Fruit fly (Drosophila melanogaster) whole organism, prepupa: ENCODE measurements around the gene GV1.
A peak's percentile ranks its signal among the peaks of the same experiment; 100 is the strongest.

ENCODE experiments used
- Blimp-1 ChIP-seq: fragments of 200-800 bp; sonication (Bioruptor generic); optimal IDR thresholded peaks from 3 replicates; lab custom pipeline; 2017; ENCODE audit warnings: missing biosample characterization, missing genetic modification characterization, mild to moderate bottlenecking, moderate library complexity, missing genetic modification reagents
- CG10631 ChIP-seq: fragments of 200-800 bp; sonication (Bioruptor generic); optimal IDR thresholded peaks from 2 replicates; lab custom pipeline; 2016; ENCODE audit warnings: missing biosample characterization, missing genetic modification characterization
- CG1621 ChIP-seq: fragments of 200-800 bp; sonication (Bioruptor generic); optimal IDR thresholded peaks from 3 replicates; lab custom pipeline; 2018; ENCODE audit warnings: missing biosample characterization, mild to moderate bottlenecking, missing genetic modification characterization
- CG16779 ChIP-seq: fragments of 200-800 bp; sonication (Bioruptor generic); optimal IDR thresholded peaks from 3 replicates; lab custom pipeline; 2017; ENCODE audit warnings: missing biosample characterization, mild to moderate bottlenecking, missing genetic modification characterization
- CG3032 ChIP-seq: fragments of 200-800 bp; optimal IDR thresholded peaks from 2 replicates; lab custom pipeline; 2019; ENCODE audit warnings: missing biosample characterization, mild to moderate bottlenecking, missing genetic modification characterization, moderate library complexity
- CG32006 ChIP-seq: fragments of 200-800 bp; sonication (Bioruptor generic); optimal IDR thresholded peaks from 3 replicates; lab custom pipeline; 2017; ENCODE audit warnings: missing biosample characterization, mild to moderate bottlenecking, missing genetic modification characterization
- CG34406 ChIP-seq: fragments of 200-800 bp; sonication (Bioruptor generic); optimal IDR thresholded peaks from 3 replicates; lab custom pipeline; 2016; ENCODE audit warnings: missing biosample characterization, missing genetic modification characterization
- CG3919 ChIP-seq: fragments of 200-800 bp; sonication (Bioruptor generic); optimal IDR thresholded peaks from 3 replicates; lab custom pipeline; 2016; ENCODE audit warnings: missing biosample characterization, missing genetic modification characterization
- CG4318 ChIP-seq: fragments of 200-800 bp; sonication (Bioruptor generic); optimal IDR thresholded peaks from 3 replicates; lab custom pipeline; 2017; ENCODE audit warnings: missing biosample characterization, mild to moderate bottlenecking, missing genetic modification characterization
- CG6163 ChIP-seq: fragments of 200-800 bp; sonication (Bioruptor generic); IDR thresholded peaks from 3 replicates; pipeline ENCODE4 v1.3.6; 2022; ENCODE audit warnings: missing biosample characterization, missing genetic modification characterization
- CG6276 ChIP-seq: fragments of 200-800 bp; sonication (Bioruptor generic); optimal IDR thresholded peaks from 2 replicates; lab custom pipeline; 2017; ENCODE audit warnings: missing biosample characterization, mild to moderate bottlenecking, missing genetic modification characterization
- CG6792 ChIP-seq: fragments of 200-800 bp; sonication (Bioruptor generic); optimal IDR thresholded peaks from 3 replicates; lab custom pipeline; 2016; ENCODE audit warnings: missing biosample characterization, missing genetic modification characterization
- CG6808 ChIP-seq: fragments of 200-800 bp; sonication (Bioruptor generic); optimal IDR thresholded peaks from 3 replicates; lab custom pipeline; 2017; ENCODE audit warnings: missing biosample characterization, missing genetic modification characterization, mild to moderate bottlenecking, moderate library complexity, missing genetic modification reagents
- CG6854 ChIP-seq: fragments of 200-800 bp; sonication (Bioruptor generic); optimal IDR thresholded peaks from 2 replicates; lab custom pipeline; 2017; ENCODE audit warnings: missing biosample characterization, mild to moderate bottlenecking, missing genetic modification characterization
- CG7368 ChIP-seq: fragments of 200-800 bp; sonication (Bioruptor generic); optimal IDR thresholded peaks from 3 replicates; lab custom pipeline; 2016; ENCODE audit warnings: missing biosample characterization, missing genetic modification characterization
- CG8119 ChIP-seq: fragments of 200-800 bp; sonication (Bioruptor generic); IDR thresholded peaks from 3 replicates; pipeline ENCODE4 v1.3.6; 2022; ENCODE audit warnings: missing biosample characterization, missing genetic modification characterization
- CG8319 ChIP-seq: fragments of 200-800 bp; sonication (Bioruptor generic); optimal IDR thresholded peaks from 3 replicates; lab custom pipeline; 2016; ENCODE audit warnings: missing biosample characterization, missing genetic modification characterization
- CG9139 ChIP-seq: fragments of 200-800 bp; sonication (Bioruptor generic); optimal IDR thresholded peaks from 3 replicates; lab custom pipeline; 2017; ENCODE audit warnings: missing biosample characterization, mild to moderate bottlenecking, missing genetic modification characterization
- Eip78C ChIP-seq: fragments of 200-800 bp; sonication (Bioruptor generic); peaks from one replicate; lab custom pipeline; 2016; ENCODE audit warnings: missing biosample characterization, missing genetic modification characterization
- Eip93F ChIP-seq: fragments of 200-800 bp; sonication (Bioruptor generic); optimal IDR thresholded peaks from 2 replicates; lab custom pipeline; 2016; ENCODE audit warnings: missing biosample characterization, mild to moderate bottlenecking, missing genetic modification characterization
- Ets21C ChIP-seq: fragments of 200-800 bp; sonication (Bioruptor generic); optimal IDR thresholded peaks from 3 replicates; lab custom pipeline; 2016; ENCODE audit warnings: missing biosample characterization, missing genetic modification characterization
- Gug ChIP-seq: fragments of 200-800 bp; sonication (Bioruptor generic); IDR thresholded peaks from 2 replicates; pipeline ENCODE4 v1.3.6; 2022; ENCODE audit warnings: missing biosample characterization, missing genetic modification characterization
- Hr38 ChIP-seq: sonication (Bioruptor generic); optimal IDR thresholded peaks from 2 replicates; lab custom pipeline; 2016; ENCODE audit warnings: missing biosample characterization, missing genetic modification characterization
- Hr4 ChIP-seq: fragments of 200-800 bp; sonication (Bioruptor generic); optimal IDR thresholded peaks from 3 replicates; lab custom pipeline; 2016; ENCODE audit warnings: missing biosample characterization, missing genetic modification characterization
- OdsH ChIP-seq: fragments of 200-800 bp; sonication (Bioruptor generic); optimal IDR thresholded peaks from 3 replicates; lab custom pipeline; 2016; ENCODE audit warnings: missing biosample characterization, missing genetic modification characterization
- Sox14 ChIP-seq: fragments of 200-800 bp; sonication (Bioruptor generic); optimal IDR thresholded peaks from 3 replicates; lab custom pipeline; 2016; ENCODE audit warnings: missing biosample characterization, missing genetic modification characterization
- acj6 ChIP-seq: fragments of 200-800 bp; sonication (Bioruptor generic); optimal IDR thresholded peaks from 3 replicates; lab custom pipeline; 2016; ENCODE audit warnings: missing biosample characterization, missing genetic modification characterization
- dsx ChIP-seq: fragments of 200-800 bp; optimal IDR thresholded peaks from 3 replicates; lab custom pipeline; 2019; ENCODE audit warnings: missing biosample characterization, mild to moderate bottlenecking, missing genetic modification characterization, moderate library complexity; ENCODE audit not compliant: poor library complexity, severe bottlenecking
- eg ChIP-seq: fragments of 200-800 bp; sonication (Bioruptor generic); IDR thresholded peaks from 3 replicates; pipeline ENCODE4 v1.3.6; 2022; ENCODE audit warnings: missing biosample characterization, missing genetic modification characterization
- esn ChIP-seq: fragments of 200-800 bp; sonication (Bioruptor generic); optimal IDR thresholded peaks from 2 replicates; lab custom pipeline; 2016; ENCODE audit warnings: missing biosample characterization, mild to moderate bottlenecking, missing genetic modification characterization, moderate library complexity
- fkh ChIP-seq: fragments of 200-800 bp; sonication (Bioruptor generic); optimal IDR thresholded peaks from 3 replicates; lab custom pipeline; 2017; ENCODE audit warnings: missing biosample characterization, mild to moderate bottlenecking, missing genetic modification characterization, moderate library complexity
- pdm3 ChIP-seq: fragments of 200-800 bp; sonication (Bioruptor generic); optimal IDR thresholded peaks from 3 replicates; lab custom pipeline; 2016; ENCODE audit warnings: missing biosample characterization, missing genetic modification characterization
- salr ChIP-seq, 2 experiments: fragments of 200-800 bp; sonication (Bioruptor generic); optimal IDR thresholded peaks; 3 replicates each; lab custom pipeline; 2016 to 2018; ENCODE audit warnings: missing biosample characterization in 2 of 2, missing genetic modification characterization in 2 of 2, mild to moderate bottlenecking in 1 of 2
- spab ChIP-seq: fragments of 200-800 bp; sonication (Bioruptor generic); optimal IDR thresholded peaks from 2 replicates; lab custom pipeline; 2017; ENCODE audit warnings: missing biosample characterization, mild to moderate bottlenecking, missing genetic modification characterization, missing genetic modification reagents
- ss ChIP-seq, 2 experiments: fragments of 200-800 bp; sonication (Bioruptor generic); optimal IDR thresholded peaks; 2 replicates in 1 of 2; 3 replicates in 1 of 2; lab custom pipeline; 2017 to 2018; ENCODE audit warnings: mild to moderate bottlenecking in 2 of 2, missing biosample characterization in 2 of 2, missing genetic modification characterization in 2 of 2, moderate library complexity in 1 of 2
- svp ChIP-seq: fragments of 200-800 bp; sonication (Bioruptor generic); peaks from one replicate; lab custom pipeline; 2016; ENCODE audit warnings: missing biosample characterization, missing genetic modification characterization
- vri ChIP-seq: fragments of 200-800 bp; sonication (Bioruptor generic); optimal IDR thresholded peaks from 3 replicates; lab custom pipeline; 2016; ENCODE audit warnings: missing biosample characterization, mild to moderate bottlenecking, missing genetic modification characterization

GV1 gene

dm6 chr3L:1808631-1809030, 1.8 kb upstream of the GV1 start (continued):
- TF ChIP-seq CG7368, result no peak
- peak in 1 of 2 experiments; percentile 73 for TF ChIP-seq salr (GFP tag; optimal IDR thresholded peaks at IDR 0.05; lab: Kevin White, UChicago)
- peak; percentile 80 for TF ChIP-seq CG34406 (GFP tag; lab: Kevin White, UChicago)
- TF ChIP-seq eg (GFP tag; lab: Robert Waterston, UW), result peak; percentile 95
- TF ChIP-seq Hr4 (GFP tag; lab: Kevin White, UChicago), result no peak
- TF ChIP-seq Eip78C (GFP tag; lab: Kevin White, UChicago), result peak; percentile 96
- peak; percentile 82 for TF ChIP-seq CG32006 (GFP tag; lab: Kevin White, UChicago)

- TF ChIP-seq OdsH (GFP tag; lab: Kevin White, UChicago) (no peak), CG6808 (GFP tag; lab: Kevin White, UChicago) (no peak)
Measured at dm6 chr3L:1816614-1817013, 6.2 kb downstream of the GV1 start.

- TF ChIP-seq CG6276, result no peak
- TF ChIP-seq dsx (GFP tag; lab: Kevin White, UChicago), result no peak
Measured at dm6 chr3L:1817405-1817804, 7.0 kb downstream of the GV1 start.

- TF ChIP-seq svp (GFP tag; lab: Kevin White, UChicago), result peak; percentile 11
- TF ChIP-seq CG1621, result peak; percentile 1
- TF ChIP-seq dsx (GFP tag; lab: Kevin White, UChicago), result peak; percentile 59
- TF ChIP-seq CG10631 (GFP tag; lab: Kevin White, UChicago), result no peak
- TF ChIP-seq CG8119, result no peak
- TF ChIP-seq CG6163 (GFP tag; lab: Robert Waterston, UW), result no peak
- no peak for TF ChIP-seq CG8319 (GFP tag; lab: Kevin White, UChicago)
Measured at dm6 chr3L:1818834-1819233, 8.4 kb downstream of the GV1 start.

- TF ChIP-seq acj6 (GFP tag; lab: Kevin White, UChicago) (no peak), eg (GFP tag; lab: Robert Waterston, UW) (0 out of 3 replicates have a peak, but pooled peaks have one; percentile 21), dsx (GFP tag; lab: Kevin White, UChicago) (peak; percentile 9), ss (GFP tag; optimal IDR thresholded peaks at IDR 0.05; lab: Kevin White, UChicago) (peak; percentile 26 to 54), Eip93F (no peak), CG10631 (GFP tag; lab: Kevin White, UChicago) (no peak), CG6792 (GFP tag; lab: Kevin White, UChicago) (no peak), CG1621 (peak; percentile 87), esn (GFP tag; lab: Kevin White, UChicago) (no peak)
- TF ChIP-seq, all 60 proteins: peak for 4
Measured at dm6 chr3L:1821140-1821539, 10.8 kb downstream of the GV1 start.

- TF ChIP-seq Ets21C (GFP tag; lab: Kevin White, UChicago) (no peak), CG6808 (GFP tag; lab: Kevin White, UChicago) (peak; percentile 21), Gug (GFP tag; lab: Robert Waterston, UW) (no peak), CG3919 (GFP tag; lab: Kevin White, UChicago) (no peak), pdm3 (GFP tag; lab: Kevin White, UChicago) (no peak), CG16779 (tag; lab: Kevin White, UChicago) (no peak), CG9139 (GFP tag; lab: Kevin White, UChicago) (no peak), Eip78C (GFP tag; lab: Kevin White, UChicago) (no peak), eg (GFP tag; lab: Robert Waterston, UW) (no peak), CG7368 (no peak), Blimp-1 (GFP tag; lab: Kevin White, UChicago) (no peak), ss (GFP tag; optimal IDR thresholded peaks at IDR 0.05; lab: Kevin White, UChicago) (peak in 1 of 2 experiments; percentile 70), vri (GFP tag; lab: Kevin White, UChicago) (no peak), CG32006 (GFP tag; lab: Kevin White, UChicago) (no peak), CG8119 (no peak), salr (GFP tag; optimal IDR thresholded peaks at IDR 0.05; lab: Kevin White, UChicago) (peak in 1 of 2 experiments; percentile 5), fkh (GFP tag; lab: Kevin White, UChicago) (no peak), CG4318 (GFP tag; lab: Kevin White, UChicago) (no peak), Hr38 (no peak), Sox14 (GFP tag; lab: Kevin White, UChicago) (no peak), CG6854 (peak; percentile 59), Hr4 (GFP tag; lab: Kevin White, UChicago) (no peak), spab (GFP tag; lab: Kevin White, UChicago) (no peak), CG3032 (tag; lab: Kevin White, UChicago) (no peak)
- TF ChIP-seq, all 60 proteins: peak for 4
Measured at dm6 chr3L:1822365-1822764, 12.0 kb downstream of the GV1 start.
